Worm (Caenorhabditis elegans) whole organism, early embryonic: ENCODE results near the gene C46A5.6.

Experiments used
- B0310.2 ChIP-seq: sonication (generic microtip); optimal IDR thresholded peaks from 2 replicates; lab custom pipeline; 2016; ENCODE audit warnings: mild to moderate bottlenecking, missing genetic modification characterization, missing compliant biosample characterization
- F13C5.2 ChIP-seq: sonication (generic microtip); optimal IDR thresholded peaks from 2 replicates; lab custom pipeline; 2017; ENCODE audit warnings: mild to moderate bottlenecking, missing genetic modification characterization, inconsistent platforms, missing compliant biosample characterization
- aly-1 ChIP-seq: sonication (generic microtip); optimal IDR thresholded peaks from 2 replicates; lab custom pipeline; 2016; ENCODE audit warnings: missing genetic modification characterization, missing compliant biosample characterization
- ama-1 ChIP-seq: fragments of 150-350 bp; optimal IDR thresholded peaks from 2 replicates; lab custom pipeline; 2014
- ceh-13 ChIP-seq: fragments of 200-800 bp; sonication (Bioruptor generic); optimal IDR thresholded peaks from 2 replicates; lab custom pipeline; 2018; ENCODE audit warnings: mild to moderate bottlenecking, missing genetic modification characterization, missing compliant biosample characterization
- ceh-36 ChIP-seq: sonication (generic microtip); optimal IDR thresholded peaks from 2 replicates; lab custom pipeline; 2016; ENCODE audit warnings: missing genetic modification characterization, inconsistent platforms, missing compliant biosample characterization
- ets-7 ChIP-seq: sonication (generic microtip); optimal IDR thresholded peaks from 2 replicates; lab custom pipeline; 2016; ENCODE audit warnings: missing genotype, missing genetic modification characterization, missing compliant biosample characterization
- flt-1 ChIP-seq: fragments of 200-800 bp; sonication (Bioruptor generic); IDR thresholded peaks from 2 replicates; pipeline ENCODE4 v1.3.6; 2022; ENCODE audit warnings: missing genetic modification characterization, missing compliant biosample characterization
- hmbx-1 ChIP-seq: sonication (generic microtip); optimal IDR thresholded peaks from 2 replicates; lab custom pipeline; 2016; ENCODE audit warnings: mild to moderate bottlenecking, missing genetic modification characterization, missing compliant biosample characterization
- hmg-4 ChIP-seq: fragments of 200-800 bp; sonication (Bioruptor generic); optimal IDR thresholded peaks from 2 replicates; lab custom pipeline; 2018; ENCODE audit warnings: mild to moderate bottlenecking, missing genetic modification characterization, missing compliant biosample characterization
- hnd-1 ChIP-seq: sonication (generic microtip); optimal IDR thresholded peaks from 2 replicates; lab custom pipeline; 2016; ENCODE audit warnings: missing genetic modification characterization, missing compliant biosample characterization
- pes-1 ChIP-seq: fragments of 200-800 bp; sonication (Bioruptor generic); IDR thresholded peaks from 2 replicates; pipeline ENCODE4 v1.3.6; 2022; ENCODE audit warnings: missing genetic modification reagents, missing genetic modification characterization, missing compliant biosample characterization
- scrt-1 ChIP-seq: fragments of 200-800 bp; sonication (Bioruptor generic); IDR thresholded peaks from 2 replicates; pipeline ENCODE4 v1.3.6; 2022; ENCODE audit warnings: missing genetic modification characterization, missing compliant biosample characterization
- sea-1 ChIP-seq: fragments of 200-800 bp; sonication (Bioruptor generic); conservative IDR thresholded peaks from 2 replicates; pipeline ENCODE4 v1.3.6; 2022; ENCODE audit warnings: missing genetic modification characterization, missing compliant biosample characterization
- tbx-11 ChIP-seq: fragments of 200-800 bp; sonication (Bioruptor generic); IDR thresholded peaks from 2 replicates; pipeline ENCODE4 v1.3.6; 2022; ENCODE audit warnings: missing genetic modification characterization, missing compliant biosample characterization
- tbx-37 ChIP-seq: fragments of 200-800 bp; sonication (Bioruptor generic); conservative IDR thresholded peaks from 2 replicates; pipeline ENCODE4 v1.3.6; 2022; ENCODE audit warnings: missing genetic modification reagents, missing genetic modification characterization, missing compliant biosample characterization
- tra-4 ChIP-seq: sonication (generic microtip); optimal IDR thresholded peaks from 2 replicates; lab custom pipeline; 2017; ENCODE audit warnings: missing genetic modification characterization, missing compliant biosample characterization

The C46A5.6 gene

ce11 chrIV:7794709-7795108, 31.1 kb upstream of the C46A5.6 start, which contains the start of gene ntp-1:
TSS of gene ntp-1 (minus strand) at chrIV:7794809.
- no peak for TF ChIP-seq pes-1
- no peak for TF ChIP-seq hnd-1 (tag; lab: Kevin White, UChicago)
- no peak for TF ChIP-seq aly-1
- no peak for TF ChIP-seq ama-1 (lab: Kevin White, UChicago)
- no peak for TF ChIP-seq tra-4 (tag; lab: Kevin White, UChicago)
- no peak for TF ChIP-seq ceh-36 (tag; lab: Kevin White, UChicago)
- TF ChIP-seq ceh-13 (GFP tag; lab: Kevin White, UChicago) = no peak
- no peak for TF ChIP-seq scrt-1 (GFP tag; lab: Robert Waterston, UW)
- no peak for TF ChIP-seq F13C5.2 (tag; lab: Kevin White, UChicago)
- TF ChIP-seq hmg-4 (GFP tag; lab: Kevin White, UChicago) = no peak
- no peak for TF ChIP-seq hmbx-1 (tag; lab: Kevin White, UChicago)
- no peak for TF ChIP-seq flt-1
- no peak for TF ChIP-seq ets-7 (tag; lab: Kevin White, UChicago)

DNA sequence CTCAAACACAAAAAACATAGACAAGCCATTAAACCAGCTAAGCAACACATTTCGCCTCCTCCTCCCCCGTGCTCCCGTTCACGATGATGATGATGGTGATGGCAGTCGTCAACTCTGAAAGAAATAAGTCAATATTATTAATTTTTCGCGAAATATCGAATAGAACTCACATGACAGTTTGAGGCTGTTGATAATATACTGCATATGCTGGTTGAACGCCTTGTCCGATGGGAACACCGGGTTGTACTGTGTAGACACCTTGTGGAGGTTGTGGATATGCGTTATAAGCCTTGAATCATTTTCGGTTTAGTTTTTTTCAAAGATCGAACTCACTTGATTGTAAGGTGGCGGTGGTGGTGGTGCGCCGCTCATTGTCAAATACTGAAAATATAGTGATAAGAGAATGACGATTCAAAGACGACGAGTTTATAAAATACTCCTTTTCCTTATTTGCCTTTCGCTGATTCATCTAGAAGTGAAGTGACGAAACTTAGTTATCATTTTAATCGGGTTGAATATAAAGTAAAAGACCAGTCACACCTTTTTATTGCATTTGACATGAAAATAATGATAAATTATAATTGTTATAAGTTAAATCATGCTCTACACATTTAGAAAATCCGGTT, 28.3 kb upstream of the C46A5.6 start, which contains the start of gene C33H5.13:
Gene C33H5.13 (minus strand): TSS at position 443 of the 626 bp plus-strand sequence.
- TF ChIP-seq tbx-37 (GFP tag; lab: Robert Waterston, UW) (no peak), tbx-11 (GFP tag; lab: Robert Waterston, UW) (no peak), hmg-4 (GFP tag; lab: Kevin White, UChicago) (no peak), pes-1 (no peak), hnd-1 (tag; lab: Kevin White, UChicago) (no peak)

ce11 chrIV:7790801-7791588, 27.3 kb upstream of the C46A5.6 start, which contains the start of gene rsp-6:
TSS of gene rsp-6 (minus strand) at chrIV:7791229.
- no peak for TF ChIP-seq hmbx-1 (tag; lab: Kevin White, UChicago)
- TF ChIP-seq ceh-13 (GFP tag; lab: Kevin White, UChicago) = no peak
- no peak for TF ChIP-seq scrt-1 (GFP tag; lab: Robert Waterston, UW)
- no peak for TF ChIP-seq aly-1
- no peak for TF ChIP-seq sea-1 (GFP tag; lab: Robert Waterston, UW)
- TF ChIP-seq tbx-11 (GFP tag; lab: Robert Waterston, UW) = no peak
- no peak for TF ChIP-seq tra-4 (tag; lab: Kevin White, UChicago)
- no peak for TF ChIP-seq B0310.2
- TF ChIP-seq tbx-37 (GFP tag; lab: Robert Waterston, UW) = no peak
- no peak for TF ChIP-seq hnd-1 (tag; lab: Kevin White, UChicago)
- TF ChIP-seq ama-1 (lab: Kevin White, UChicago) = peak; percentile 41
- TF ChIP-seq flt-1 = no peak
- TF ChIP-seq ceh-36 (tag; lab: Kevin White, UChicago) = no peak
- no peak for TF ChIP-seq hmg-4 (GFP tag; lab: Kevin White, UChicago)
- no peak for TF ChIP-seq pes-1
- TF ChIP-seq ets-7 (tag; lab: Kevin White, UChicago) = no peak
- peak; percentile 84 for TF ChIP-seq F13C5.2 (tag; lab: Kevin White, UChicago)

- TF ChIP-seq tra-4 (tag; lab: Kevin White, UChicago) = no peak
- TF ChIP-seq ama-1 (lab: Kevin White, UChicago) = peak; percentile 67
- TF ChIP-seq sea-1 (GFP tag; lab: Robert Waterston, UW) = no peak
These were observed 26.6 kb upstream of the C46A5.6 start for ce11 chrIV:7790151-7790691.

DNA sequence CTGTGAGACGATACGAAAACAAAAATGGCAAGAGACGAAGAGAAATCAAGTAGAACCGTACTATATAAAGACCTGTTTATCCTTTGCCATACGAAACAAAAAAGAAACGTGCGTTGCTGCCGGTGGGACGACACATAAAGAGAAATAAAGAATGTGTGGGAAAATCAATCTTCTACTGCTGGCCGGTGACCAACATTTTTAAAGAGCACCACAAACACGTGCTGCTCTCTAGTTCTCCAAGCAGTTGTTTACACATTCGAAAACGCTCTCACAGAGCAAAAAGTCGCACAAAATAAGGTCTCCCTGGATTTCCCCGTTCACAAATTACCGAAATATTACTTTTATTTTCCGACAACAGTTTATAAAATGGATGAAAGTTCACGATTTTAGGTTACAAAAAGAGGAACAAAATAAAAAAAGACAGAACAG, 25.9 kb upstream of the C46A5.6 start, which contains the start of gene imp-3:
Gene imp-3 (minus strand): TSS at position 93 of the 429 bp plus-strand sequence.
- TF ChIP-seq tra-4 (tag; lab: Kevin White, UChicago) = no peak
- TF ChIP-seq ceh-13 (GFP tag; lab: Kevin White, UChicago) = no peak
- TF ChIP-seq tbx-11 (GFP tag; lab: Robert Waterston, UW) = no peak
- TF ChIP-seq hmg-4 (GFP tag; lab: Kevin White, UChicago) = no peak
- TF ChIP-seq flt-1 = no peak
- TF ChIP-seq ceh-36 (tag; lab: Kevin White, UChicago) = no peak
- TF ChIP-seq B0310.2 = no peak
- TF ChIP-seq ets-7 (tag; lab: Kevin White, UChicago) = no peak
- 0 out of 2 replicates have a peak, but pooled peaks have one; percentile 21 for TF ChIP-seq sea-1 (GFP tag; lab: Robert Waterston, UW)
- TF ChIP-seq pes-1 = no peak
- no peak for TF ChIP-seq hnd-1 (tag; lab: Kevin White, UChicago)
- no peak for TF ChIP-seq hmbx-1 (tag; lab: Kevin White, UChicago)
- no peak for TF ChIP-seq F13C5.2 (tag; lab: Kevin White, UChicago)
- TF ChIP-seq ama-1 (lab: Kevin White, UChicago) = peak; percentile 67
- TF ChIP-seq tbx-37 (GFP tag; lab: Robert Waterston, UW) = no peak
- no peak for TF ChIP-seq scrt-1 (GFP tag; lab: Robert Waterston, UW)
- TF ChIP-seq aly-1 = no peak

ce11 chrIV:7785506-7786065, 21.9 kb upstream of the C46A5.6 start, which contains the start of gene tag-322:
TSS of gene tag-322 (minus strand) at chrIV:7785556.
- TF ChIP-seq hmg-4 (GFP tag; lab: Kevin White, UChicago) (no peak), aly-1 (no peak), F13C5.2 (tag; lab: Kevin White, UChicago) (no peak), scrt-1 (GFP tag; lab: Robert Waterston, UW) (no peak), pes-1 (no peak), tbx-11 (GFP tag; lab: Robert Waterston, UW) (no peak), ets-7 (tag; lab: Kevin White, UChicago) (no peak), sea-1 (GFP tag; lab: Robert Waterston, UW) (no peak), ceh-36 (tag; lab: Kevin White, UChicago) (no peak), tra-4 (tag; lab: Kevin White, UChicago) (no peak), B0310.2 (no peak), flt-1 (no peak), hmbx-1 (tag; lab: Kevin White, UChicago) (no peak), ceh-13 (GFP tag; lab: Kevin White, UChicago) (no peak), hnd-1 (tag; lab: Kevin White, UChicago) (no peak), ama-1 (lab: Kevin White, UChicago) (no peak), tbx-37 (GFP tag; lab: Robert Waterston, UW) (no peak)
